Worm (Caenorhabditis elegans) whole organism, midembryonic: ENCODE measurements around the gene R05A10.7.

ENCODE experiments used
- T22C8.4 ChIP-seq: fragments of 200-800 bp; sonication (Bioruptor generic); IDR thresholded peaks from 2 replicates; pipeline ENCODE4 v1.3.6; 2022; ENCODE audit warnings: missing genetic modification characterization, missing compliant biosample characterization
- cog-1 ChIP-seq: sonication (generic microtip); optimal IDR thresholded peaks from 2 replicates; lab custom pipeline; 2016; ENCODE audit warnings: missing genetic modification characterization, missing compliant biosample characterization
- flt-1 ChIP-seq: fragments of 200-800 bp; sonication (Bioruptor generic); IDR thresholded peaks from 2 replicates; pipeline ENCODE4 v1.3.6; 2022; ENCODE audit warnings: missing genetic modification characterization, missing compliant biosample characterization
- klf-2 ChIP-seq: fragments of 200-800 bp; sonication (Bioruptor generic); conservative IDR thresholded peaks from 2 replicates; pipeline ENCODE4 v1.3.6; 2022; ENCODE audit warnings: missing genetic modification reagents, missing genetic modification characterization, missing compliant biosample characterization
- med-1 ChIP-seq: sonication (generic microtip); optimal IDR thresholded peaks from 2 replicates; lab custom pipeline; 2017; ENCODE audit warnings: missing genetic modification characterization, mild to moderate bottlenecking, missing compliant biosample characterization, antibody characterized with exemption, missing genetic modification reagents; ENCODE audit not compliant: insufficient read depth
- ref-1 ChIP-seq: fragments of 200-800 bp; sonication (Bioruptor generic); conservative IDR thresholded peaks from 2 replicates; pipeline ENCODE4 v1.3.6; 2022; ENCODE audit warnings: missing genetic modification reagents, missing genetic modification characterization, missing compliant biosample characterization
- tab-1 ChIP-seq: fragments of 200-800 bp; sonication (Bioruptor generic); IDR thresholded peaks from 2 replicates; pipeline ENCODE4 v1.3.6; 2022; ENCODE audit warnings: missing genetic modification characterization, missing compliant biosample characterization
- ztf-23 ChIP-seq: fragments of 200-800 bp; sonication (Bioruptor generic); IDR thresholded peaks from 2 replicates; pipeline ENCODE4 v1.3.6; 2022; ENCODE audit warnings: missing genetic modification reagents, missing genetic modification characterization, missing compliant biosample characterization
- ztf-29 ChIP-seq: fragments of 200-800 bp; sonication (Bioruptor generic); IDR thresholded peaks from 2 replicates; pipeline ENCODE4 v1.3.6; 2022; ENCODE audit warnings: missing genetic modification reagents, missing genetic modification characterization, missing compliant biosample characterization

R05A10.7 gene

ce11 chrIV:14131770-14132169, 30.9 kb downstream of the R05A10.7 start, which contains the start of gene srz-59:
Gene srz-59, plus strand, starts transcription at chrIV:14132070.
- TF ChIP-seq med-1 (GFP tag; lab: Kevin White, UChicago): no peak
- no peak for TF ChIP-seq ztf-23 (GFP tag; lab: Robert Waterston, UW)
- no peak for TF ChIP-seq tab-1 (GFP tag; lab: Robert Waterston, UW)
- TF ChIP-seq T22C8.4: no peak
- TF ChIP-seq ref-1 (GFP tag; lab: Robert Waterston, UW): no peak
- no peak for TF ChIP-seq flt-1 (GFP tag; lab: Robert Waterston, UW)
- TF ChIP-seq ztf-29: no peak
- no peak for TF ChIP-seq klf-2 (GFP tag; lab: Robert Waterston, UW)
- TF ChIP-seq cog-1 (tag; lab: Kevin White, UChicago): no peak

- TF ChIP-seq T22C8.4 (no peak), ref-1 (GFP tag; lab: Robert Waterston, UW) (no peak), med-1 (GFP tag; lab: Kevin White, UChicago) (no peak), ztf-29 (no peak), klf-2 (GFP tag; lab: Robert Waterston, UW) (no peak), ztf-23 (GFP tag; lab: Robert Waterston, UW) (no peak), cog-1 (tag; lab: Kevin White, UChicago) (no peak), flt-1 (GFP tag; lab: Robert Waterston, UW) (no peak), tab-1 (GFP tag; lab: Robert Waterston, UW) (no peak)
Observed at ce11 chrIV:14129091-14129490, 33.6 kb downstream of the R05A10.7 start, which contains the start of gene srz-42. Gene srz-42, plus strand, starts transcription at chrIV:14129391.

- TF ChIP-seq med-1 (GFP tag; lab: Kevin White, UChicago) (no peak), flt-1 (GFP tag; lab: Robert Waterston, UW) (no peak), cog-1 (tag; lab: Kevin White, UChicago) (no peak), ztf-29 (no peak; the same call in 1 of the 2 replicates), klf-2 (GFP tag; lab: Robert Waterston, UW) (no peak), ref-1 (GFP tag; lab: Robert Waterston, UW) (no peak), T22C8.4 (no peak), ztf-23 (GFP tag; lab: Robert Waterston, UW) (no peak), tab-1 (GFP tag; lab: Robert Waterston, UW) (no peak)
Observed at ce11 chrIV:14127805-14128610, 34.7 kb downstream of the R05A10.7 start, which contains the start of gene H12I19.115. Gene H12I19.115, minus strand, starts transcription at chrIV:14127855.

- TF ChIP-seq ref-1 (GFP tag; lab: Robert Waterston, UW) (no peak), cog-1 (tag; lab: Kevin White, UChicago) (no peak), tab-1 (GFP tag; lab: Robert Waterston, UW) (no peak), T22C8.4 (no peak)
Observed at ce11 chrIV:14123956-14124355, 38.7 kb downstream of the R05A10.7 start, which contains the start of gene nkcc-1. Gene nkcc-1, minus strand, starts transcription at chrIV:14124056.

ce11 chrIV:14119327-14119726, 43.3 kb downstream of the R05A10.7 start:
- TF ChIP-seq med-1 (GFP tag; lab: Kevin White, UChicago) (no peak), tab-1 (GFP tag; lab: Robert Waterston, UW) (no peak), ref-1 (GFP tag; lab: Robert Waterston, UW) (no peak), T22C8.4 (no peak), ztf-23 (GFP tag; lab: Robert Waterston, UW) (no peak), flt-1 (GFP tag; lab: Robert Waterston, UW) (no peak), klf-2 (GFP tag; lab: Robert Waterston, UW) (no peak)

- no peak for TF ChIP-seq klf-2 (GFP tag; lab: Robert Waterston, UW)
- no peak for TF ChIP-seq ztf-23 (GFP tag; lab: Robert Waterston, UW)
- no peak for TF ChIP-seq med-1 (GFP tag; lab: Kevin White, UChicago)
Observed at ce11 chrIV:14115556-14115955, 47.1 kb downstream of the R05A10.7 start.

ce11 chrIV:14115045-14115444, 47.6 kb downstream of the R05A10.7 start:
- TF ChIP-seq ref-1 (GFP tag; lab: Robert Waterston, UW): no peak
- no peak for TF ChIP-seq klf-2 (GFP tag; lab: Robert Waterston, UW)
- no peak for TF ChIP-seq med-1 (GFP tag; lab: Kevin White, UChicago)

ce11 chrIV:14114357-14114756, 48.3 kb downstream of the R05A10.7 start:
- TF ChIP-seq med-1 (GFP tag; lab: Kevin White, UChicago) (no peak), tab-1 (GFP tag; lab: Robert Waterston, UW) (no peak), ztf-29 (no peak), klf-2 (GFP tag; lab: Robert Waterston, UW) (no peak), flt-1 (GFP tag; lab: Robert Waterston, UW) (no peak), cog-1 (tag; lab: Kevin White, UChicago) (no peak), T22C8.4 (no peak), ztf-23 (GFP tag; lab: Robert Waterston, UW) (no peak), ref-1 (GFP tag; lab: Robert Waterston, UW) (no peak)

- no peak for TF ChIP-seq tab-1 (GFP tag; lab: Robert Waterston, UW)
- no peak for TF ChIP-seq ztf-29
- no peak for TF ChIP-seq flt-1 (GFP tag; lab: Robert Waterston, UW)
- TF ChIP-seq ref-1 (GFP tag; lab: Robert Waterston, UW): no peak
- TF ChIP-seq med-1 (GFP tag; lab: Kevin White, UChicago): no peak
- no peak for TF ChIP-seq T22C8.4
- TF ChIP-seq cog-1 (tag; lab: Kevin White, UChicago): no peak
- TF ChIP-seq ztf-23 (GFP tag; lab: Robert Waterston, UW): no peak
- no peak for TF ChIP-seq klf-2 (GFP tag; lab: Robert Waterston, UW)
Observed at ce11 chrIV:14113621-14114020, 49.1 kb downstream of the R05A10.7 start.
